Fruit fly (Drosophila melanogaster): ENCODE measurements around the gene CG4815.

dm6 chr3R:28015028-28015427 is 24.5 kb upstream of the CG4815 start:
- TF ChIP-seq CTCF (optimal IDR thresholded peaks at IDR 0.05) = no peak
- TF ChIP-seq CG8478 (optimal IDR thresholded peaks at IDR 0.05) = no peak
